Worm (Caenorhabditis elegans): ENCODE data around the gene C50C3.1.

Gene C50C3.1

DNA sequence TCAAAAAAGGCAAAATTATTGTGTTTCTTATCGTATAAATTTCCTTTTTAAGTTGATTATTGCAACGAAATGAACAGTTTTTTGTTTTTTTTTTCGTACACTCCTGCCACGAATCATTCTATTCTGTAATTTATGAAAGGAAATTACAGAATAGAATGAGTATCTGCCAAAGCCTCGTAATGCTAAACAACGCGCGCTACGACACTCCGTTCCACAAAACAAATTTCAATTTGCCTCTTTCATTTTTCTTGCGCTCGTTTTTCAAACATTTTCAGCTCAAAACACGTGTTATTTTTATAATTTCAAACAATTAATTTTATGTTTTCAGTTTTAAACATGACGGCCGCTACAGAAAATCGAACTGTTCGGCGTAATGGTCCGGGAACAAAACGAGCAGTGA, 33.0 kb downstream of the C50C3.1 start, which contains the start of gene mob-4:
TSS of gene mob-4 (plus strand) at position 329 of the 400 bp plus-strand sequence.
- TF ChIP-seq him-1 (tag; optimal IDR thresholded peaks at IDR 0.05) (no peak), dao-5 (tag; optimal IDR thresholded peaks at IDR 0.05) (no peak)

DNA sequence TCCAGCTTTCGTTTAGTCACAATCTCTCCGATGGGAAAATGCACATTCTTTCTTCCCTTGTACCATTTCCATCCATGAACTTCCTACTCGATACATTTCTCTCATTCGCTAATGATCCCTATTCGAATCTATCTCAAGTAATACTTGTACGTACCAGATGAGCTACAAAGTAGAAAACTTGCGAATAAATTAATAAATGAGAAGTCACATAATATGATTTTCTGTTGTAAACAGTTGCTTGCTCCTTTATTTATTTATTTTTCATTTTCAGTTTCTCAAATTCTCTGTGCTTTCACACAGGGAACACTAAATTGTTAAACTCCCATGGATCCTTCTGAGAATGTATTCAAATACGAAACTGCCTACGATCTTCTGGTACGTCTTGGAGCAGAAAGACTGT, 34.4 kb downstream of the C50C3.1 start, which contains the start of gene rfs-1:
TSS of gene rfs-1 (plus strand) at position 301 of the 400 bp plus-strand sequence.
- TF ChIP-seq W03F9.2 (tag; optimal IDR thresholded peaks at IDR 0.05) (no peak), dao-5 (tag; optimal IDR thresholded peaks at IDR 0.05) (no peak), him-1 (tag; optimal IDR thresholded peaks at IDR 0.05) (no peak)

DNA sequence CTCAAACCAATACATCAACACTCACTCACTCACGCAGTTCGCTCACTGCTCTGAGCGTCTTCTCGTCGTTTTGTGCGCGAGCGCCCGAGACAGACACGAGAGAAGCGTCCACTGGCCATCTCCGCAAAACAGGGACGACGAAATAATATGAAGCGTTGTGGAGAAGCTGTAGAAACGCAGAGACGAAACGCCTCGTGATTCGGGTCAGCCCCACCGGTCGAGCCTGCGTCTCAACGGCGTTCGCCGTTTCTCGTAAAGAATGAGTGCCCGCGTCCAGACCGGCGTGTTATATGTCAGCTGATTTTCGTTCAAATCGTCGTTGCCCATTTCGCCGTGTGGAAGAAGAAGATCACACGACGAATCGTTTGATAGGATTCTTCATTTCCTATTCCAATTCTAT, 35.7 kb downstream of the C50C3.1 start, which contains the start of gene fbxl-1:
TSS of gene fbxl-1 (plus strand) at position 320 of the 400 bp plus-strand sequence.
- TF ChIP-seq W03F9.2 (tag; optimal IDR thresholded peaks at IDR 0.05) (peak; percentile 2), him-1 (tag; optimal IDR thresholded peaks at IDR 0.05) (peak; percentile 84), dao-5 (tag; optimal IDR thresholded peaks at IDR 0.05) (no peak)

DNA sequence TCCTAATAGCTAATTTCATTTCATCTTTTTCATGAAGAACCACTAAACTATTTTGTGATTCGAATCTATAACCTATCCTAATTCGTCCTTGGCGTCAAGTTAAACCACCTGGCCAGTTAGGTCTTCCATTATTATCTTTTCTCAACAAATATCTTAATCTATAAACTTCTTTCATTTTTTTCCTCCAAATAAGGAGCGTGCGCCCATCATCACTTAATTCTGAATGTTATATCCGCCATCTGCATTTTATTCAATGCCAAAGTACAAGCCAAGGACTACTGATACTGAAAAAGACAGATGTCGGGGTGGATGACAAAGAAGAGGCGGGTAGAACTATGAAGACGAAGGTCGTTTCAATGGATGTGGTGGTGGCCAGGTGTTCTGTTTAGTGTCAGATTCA, 37.1 kb downstream of the C50C3.1 start:
- TF ChIP-seq W03F9.2 (tag; optimal IDR thresholded peaks at IDR 0.05) (no peak), him-1 (tag; optimal IDR thresholded peaks at IDR 0.05) (no peak), dao-5 (tag; optimal IDR thresholded peaks at IDR 0.05) (no peak)

DNA sequence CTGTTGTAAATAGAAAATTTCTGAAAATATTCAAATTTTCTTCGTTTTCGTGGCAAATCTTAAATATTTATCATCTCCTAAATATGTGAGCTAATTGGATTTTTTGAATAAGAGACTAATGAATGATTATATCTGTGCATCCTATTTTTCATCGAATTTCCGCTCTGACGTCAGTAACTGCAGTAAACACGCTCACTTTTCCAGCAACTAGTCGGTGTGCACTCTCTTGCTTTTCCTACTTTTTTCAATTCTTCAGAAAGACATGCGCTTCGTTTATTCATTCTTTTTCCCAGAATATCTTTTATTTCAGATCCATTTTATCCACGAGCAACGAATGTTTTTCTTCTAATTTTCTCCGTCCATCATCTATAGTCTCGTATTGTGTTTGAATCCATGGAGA, 37.7 kb downstream of the C50C3.1 start:
- no peak for TF ChIP-seq dao-5 (tag; optimal IDR thresholded peaks at IDR 0.05)
- TF ChIP-seq W03F9.2 (tag; optimal IDR thresholded peaks at IDR 0.05) = no peak
- TF ChIP-seq him-1 (tag; optimal IDR thresholded peaks at IDR 0.05) = no peak

DNA sequence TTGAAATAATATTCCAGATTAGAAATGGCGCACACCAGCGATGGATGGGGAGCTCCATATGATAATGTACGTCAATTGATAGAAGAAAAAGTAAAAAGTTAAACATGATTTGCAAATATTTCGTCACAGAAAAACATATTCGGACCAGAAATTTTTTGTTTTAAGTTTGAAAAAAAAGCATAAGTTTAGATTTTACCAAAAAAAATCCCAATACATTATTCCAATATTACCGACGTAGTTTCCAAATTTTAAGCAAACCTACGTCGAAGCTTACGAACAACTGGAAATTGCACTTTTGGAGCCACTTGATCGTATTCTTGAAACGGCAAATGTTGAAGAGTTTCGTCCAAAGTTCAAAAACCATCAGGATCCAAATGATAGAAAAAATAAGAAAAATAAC, 40.8 kb downstream of the C50C3.1 start, which contains the start of gene henn-1:
TSS of gene henn-1 (plus strand) at position 18 of the 400 bp plus-strand sequence.
- TF ChIP-seq dao-5 (tag; optimal IDR thresholded peaks at IDR 0.05) (no peak), W03F9.2 (tag; optimal IDR thresholded peaks at IDR 0.05) (no peak), him-1 (tag; optimal IDR thresholded peaks at IDR 0.05) (no peak)

- TF ChIP-seq him-1 (tag; optimal IDR thresholded peaks at IDR 0.05) (no peak), W03F9.2 (tag; optimal IDR thresholded peaks at IDR 0.05) (no peak), dao-5 (tag; optimal IDR thresholded peaks at IDR 0.05) (no peak)
Measured at ce11 chrIII:8235358-8235757, 43.6 kb downstream of the C50C3.1 start, which contains the start of gene C02F5.14. Gene C02F5.14 (minus strand): TSS chrIII:8235514.

- no peak for TF ChIP-seq him-1 (tag; optimal IDR thresholded peaks at IDR 0.05)
- TF ChIP-seq dao-5 (tag; optimal IDR thresholded peaks at IDR 0.05) = no peak
- TF ChIP-seq W03F9.2 (tag; optimal IDR thresholded peaks at IDR 0.05) = no peak
Measured at ce11 chrIII:8235880-8236279, 44.1 kb downstream of the C50C3.1 start, which contains the start of gene C02F5.5. Gene C02F5.5 (plus strand): TSS chrIII:8236180.

DNA sequence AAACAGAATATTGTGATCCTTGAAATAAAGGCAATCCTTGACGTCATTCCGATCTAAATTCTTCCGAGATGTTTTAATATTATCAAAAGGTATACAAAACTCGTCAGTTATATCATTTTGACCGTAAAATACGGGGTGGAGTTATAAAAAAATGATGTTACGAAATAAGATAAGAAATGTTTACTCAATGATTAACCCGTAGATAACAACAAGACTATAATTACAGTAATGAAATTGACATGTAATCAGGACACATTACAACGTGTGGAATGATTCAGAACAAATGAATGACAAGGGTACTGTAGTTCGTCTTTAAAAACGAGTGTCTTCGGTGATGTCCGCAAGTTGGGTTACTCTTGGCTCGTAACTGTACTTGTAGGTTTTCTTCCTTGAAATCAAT, 46.0 kb downstream of the C50C3.1 start, which contains the start of gene tsp-2:
TSS of gene tsp-2 (minus strand) at position 109 of the 400 bp plus-strand sequence.
- TF ChIP-seq W03F9.2 (tag; optimal IDR thresholded peaks at IDR 0.05) (no peak), dao-5 (tag; optimal IDR thresholded peaks at IDR 0.05) (no peak), him-1 (tag; optimal IDR thresholded peaks at IDR 0.05) (no peak)

DNA sequence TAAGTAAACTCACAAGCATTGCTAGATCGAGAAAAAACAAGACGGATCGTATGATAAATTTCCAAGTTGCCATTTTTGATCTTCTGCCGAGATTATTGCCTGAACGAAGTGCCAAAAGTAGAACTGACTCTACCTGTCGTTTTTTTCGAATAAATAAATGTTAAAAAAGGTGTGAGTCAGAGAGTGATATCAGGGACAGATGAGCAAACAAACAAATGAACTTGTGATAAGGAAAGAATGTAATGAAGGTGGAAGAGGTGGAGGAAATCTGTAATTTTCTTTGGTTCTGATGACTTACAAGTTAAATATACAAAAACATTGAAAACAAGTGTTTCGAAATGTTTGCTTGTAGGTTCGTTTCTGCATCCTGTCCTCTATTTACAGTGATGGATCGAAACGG, 47.5 kb downstream of the C50C3.1 start, which contains the start of gene tsp-1:
TSS of gene tsp-1 (minus strand) at position 99 of the 400 bp plus-strand sequence.
- TF ChIP-seq W03F9.2 (tag; optimal IDR thresholded peaks at IDR 0.05) (no peak), dao-5 (tag; optimal IDR thresholded peaks at IDR 0.05) (no peak), him-1 (tag; optimal IDR thresholded peaks at IDR 0.05) (no peak)

ce11 chrIII:8240247-8240646, 48.5 kb downstream of the C50C3.1 start:
- TF ChIP-seq dao-5 (tag; optimal IDR thresholded peaks at IDR 0.05) (no peak), him-1 (tag; optimal IDR thresholded peaks at IDR 0.05) (no peak), W03F9.2 (tag; optimal IDR thresholded peaks at IDR 0.05) (no peak)

DNA sequence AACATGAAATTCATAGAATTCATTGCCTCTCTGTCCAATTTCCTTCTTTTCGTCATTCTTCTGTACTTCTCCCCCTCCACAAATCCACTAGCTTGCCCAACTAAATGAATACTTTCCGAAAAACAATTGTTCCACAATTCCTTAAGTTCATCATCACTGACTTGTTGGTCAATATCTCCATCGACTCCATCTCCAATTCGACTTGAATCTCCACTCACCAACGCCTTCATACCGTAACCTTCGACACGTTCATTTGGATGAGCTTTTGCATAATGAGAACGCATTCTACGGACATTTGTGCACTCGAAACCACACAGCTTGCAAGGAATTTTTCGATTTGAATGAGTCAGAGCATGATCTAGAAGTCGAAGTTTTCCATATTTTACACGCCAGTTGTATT, 49.2 kb downstream of the C50C3.1 start:
- TF ChIP-seq dao-5 (tag; optimal IDR thresholded peaks at IDR 0.05) (no peak), W03F9.2 (tag; optimal IDR thresholded peaks at IDR 0.05) (no peak), him-1 (tag; optimal IDR thresholded peaks at IDR 0.05) (no peak)

ce11 chrIII:8242809-8243208, 51.0 kb downstream of the C50C3.1 start, which contains the start of gene C02F5.12:
Gene C02F5.12 (minus strand): TSS chrIII:8243029.
- TF ChIP-seq dao-5 (tag; optimal IDR thresholded peaks at IDR 0.05) (no peak), W03F9.2 (tag; optimal IDR thresholded peaks at IDR 0.05) (no peak), him-1 (tag; optimal IDR thresholded peaks at IDR 0.05) (no peak)
